Fruit fly (Drosophila melanogaster): ENCODE results near the gene RpL27A.

DNA sequence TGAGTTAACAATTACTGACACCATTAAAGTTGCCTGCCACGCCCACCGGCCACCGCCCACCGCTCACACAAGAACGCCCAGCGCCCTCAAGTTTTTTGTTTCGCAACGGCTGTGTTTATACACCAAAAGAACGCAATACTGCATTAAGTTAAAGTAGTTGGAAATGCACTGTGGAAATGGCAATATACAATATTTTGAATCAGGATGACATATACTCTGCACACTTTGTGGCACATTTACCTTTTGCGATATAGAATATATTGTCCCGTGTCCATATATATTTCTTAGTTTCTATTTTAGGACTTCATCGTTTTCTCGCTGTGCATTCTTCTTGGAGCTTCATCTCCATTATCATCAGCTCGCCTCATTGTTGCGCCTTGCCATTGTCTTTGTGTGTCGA, 42.1 kb downstream of the RpL27A start:
- TF ChIP-seq CG7101 (tag; optimal IDR thresholded peaks at IDR 0.05), result no peak
- TF ChIP-seq toe (GFP tag; optimal IDR thresholded peaks at IDR 0.05), result no peak
- TF ChIP-seq bab1 (GFP tag; optimal IDR thresholded peaks at IDR 0.05), result no peak
- no peak for TF ChIP-seq CG1620 (GFP tag; optimal IDR thresholded peaks at IDR 0.05)
